Worm (Caenorhabditis elegans): Measurements from ENCODE around the gene ecps-1.
A peak's percentile ranks its signal among the peaks of the same experiment; 100 is the strongest.

Gene ecps-1

ce11 chrIII:10432104-10432503 lies 28.2 kb downstream of the ecps-1 start:
- TF ChIP-seq sptf-1 (tag; optimal IDR thresholded peaks at IDR 0.05) (peak; percentile 72), mab-5 (tag; optimal IDR thresholded peaks at IDR 0.05) (peak; percentile 54), hlh-1 (tag; optimal IDR thresholded peaks at IDR 0.05) (peak; percentile 92), ceh-83 (GFP tag; optimal IDR thresholded peaks at IDR 0.05) (peak; percentile 84), mls-2 (tag; optimal IDR thresholded peaks at IDR 0.05) (peak; percentile 69), snpc-4 (tag; optimal IDR thresholded peaks at IDR 0.05) (no peak), mep-1 (tag; optimal IDR thresholded peaks at IDR 0.05) (no peak), ceh-43 (GFP tag; optimal IDR thresholded peaks at IDR 0.05) (peak; percentile 46), nhr-12 (tag; optimal IDR thresholded peaks at IDR 0.05) (no peak), nhr-2 (tag; optimal IDR thresholded peaks at IDR 0.05) (no peak), nhr-237 (tag; optimal IDR thresholded peaks at IDR 0.05) (no peak), nhr-76 (tag; optimal IDR thresholded peaks at IDR 0.05) (no peak), nhr-28 (tag; optimal IDR thresholded peaks at IDR 0.05) (peak; percentile 14), pha-4 (tag; optimal IDR thresholded peaks at IDR 0.05) (peak; percentile 4), lin-32 (GFP tag; optimal IDR thresholded peaks at IDR 0.05) (peak; percentile 53), flh-1 (GFP tag; optimal IDR thresholded peaks at IDR 0.05) (peak; percentile 17), lin-13 (tag; optimal IDR thresholded peaks at IDR 0.05) (peak; percentile 50), zip-8 (tag; optimal IDR thresholded peaks at IDR 0.05) (no peak), bed-3 (GFP tag; optimal IDR thresholded peaks at IDR 0.05) (peak; percentile 21), cnd-1 (tag; optimal IDR thresholded peaks at IDR 0.05) (peak; percentile 79), sem-2 (GFP tag; optimal IDR thresholded peaks at IDR 0.05) (peak; percentile 34), elt-3 (tag; optimal IDR thresholded peaks at IDR 0.05) (no peak), ces-1 (GFP tag; optimal IDR thresholded peaks at IDR 0.05) (peak; percentile 21), unc-120 (tag; optimal IDR thresholded peaks at IDR 0.05; ENCODE audit: poor library complexity, severe bottlenecking) (peak; percentile 86), M03D4.4 (tag; optimal IDR thresholded peaks at IDR 0.05) (peak; percentile 75), unc-39 (tag; optimal IDR thresholded peaks at IDR 0.05) (no peak), tbx-8 (GFP tag; optimal IDR thresholded peaks at IDR 0.05) (no peak), lsy-2 (tag; optimal IDR thresholded peaks at IDR 0.05) (peak; percentile 8), ztf-11 (tag; optimal IDR thresholded peaks at IDR 0.05) (no peak), ham-2 (GFP tag; optimal IDR thresholded peaks at IDR 0.05) (peak; percentile 2), ceh-39 (tag; optimal IDR thresholded peaks at IDR 0.05) (no peak), drap-1 (GFP tag; optimal IDR thresholded peaks at IDR 0.05) (peak; percentile 72), blmp-1 (tag; optimal IDR thresholded peaks at IDR 0.05) (no peak), unc-62 (GFP tag; optimal IDR thresholded peaks at IDR 0.05) (peak; percentile 73), elt-1 (tag; optimal IDR thresholded peaks at IDR 0.05; ENCODE audit: borderline replicate concordance, insufficient read depth) (no peak)

ce11 chrIII:10427882-10428281 lies 32.5 kb downstream of the ecps-1 start, which contains the start of gene prp-3:
prp-3 (minus strand) TSS chrIII:10427982.
- TF ChIP-seq mls-2 (tag; optimal IDR thresholded peaks at IDR 0.05) (no peak), drap-1 (GFP tag; optimal IDR thresholded peaks at IDR 0.05) (no peak), mab-5 (tag; optimal IDR thresholded peaks at IDR 0.05) (no peak), nhr-237 (tag; optimal IDR thresholded peaks at IDR 0.05) (no peak), unc-120 (tag; optimal IDR thresholded peaks at IDR 0.05; ENCODE audit: poor library complexity, severe bottlenecking) (no peak), lsy-2 (tag; optimal IDR thresholded peaks at IDR 0.05) (no peak), hlh-1 (tag; optimal IDR thresholded peaks at IDR 0.05) (no peak), sem-2 (GFP tag; optimal IDR thresholded peaks at IDR 0.05) (no peak), snpc-4 (tag; optimal IDR thresholded peaks at IDR 0.05) (no peak), nhr-2 (tag; optimal IDR thresholded peaks at IDR 0.05) (no peak), cnd-1 (tag; optimal IDR thresholded peaks at IDR 0.05) (no peak), flh-1 (GFP tag; optimal IDR thresholded peaks at IDR 0.05) (no peak), nhr-28 (tag; optimal IDR thresholded peaks at IDR 0.05) (no peak), ham-2 (GFP tag; optimal IDR thresholded peaks at IDR 0.05) (no peak), nhr-12 (tag; optimal IDR thresholded peaks at IDR 0.05) (no peak), elt-3 (tag; optimal IDR thresholded peaks at IDR 0.05) (no peak), ceh-83 (GFP tag; optimal IDR thresholded peaks at IDR 0.05) (no peak), ces-1 (GFP tag; optimal IDR thresholded peaks at IDR 0.05) (no peak)

ce11 chrIII:10423906-10424305 lies 36.4 kb downstream of the ecps-1 start, which contains the start of gene M03C11.6:
M03C11.6 (minus strand) TSS chrIII:10424006.
- TF ChIP-seq ztf-11 (tag; optimal IDR thresholded peaks at IDR 0.05) (no peak), drap-1 (GFP tag; optimal IDR thresholded peaks at IDR 0.05) (no peak), elt-3 (tag; optimal IDR thresholded peaks at IDR 0.05) (no peak), nhr-12 (tag; optimal IDR thresholded peaks at IDR 0.05) (no peak), bed-3 (GFP tag; optimal IDR thresholded peaks at IDR 0.05) (no peak), ceh-39 (tag; optimal IDR thresholded peaks at IDR 0.05) (no peak)
